Worm (Caenorhabditis elegans) whole organism, mixed stage, embryonic: ENCODE data around the gene cgef-1.

Experiments used
- bed-3 ChIP-seq: fragments of 200-800 bp; sonication (Bioruptor generic); optimal IDR thresholded peaks from 3 replicates; lab custom pipeline; 2018; ENCODE audit warnings: mild to moderate bottlenecking, missing genetic modification characterization, moderate library complexity, missing compliant biosample characterization
- blmp-1 ChIP-seq: fragments of 150-350 bp; optimal IDR thresholded peaks from 2 replicates; lab custom pipeline; 2014; ENCODE audit warnings: missing biosample characterization, missing genetic modification characterization
- ceh-43 ChIP-seq: fragments of 200-800 bp; sonication (Bioruptor generic); optimal IDR thresholded peaks from 2 replicates; lab custom pipeline; 2018; ENCODE audit warnings: mild to moderate bottlenecking, missing genetic modification characterization, moderate library complexity, missing compliant biosample characterization
- ceh-83 ChIP-seq: fragments of 200-800 bp; sonication (Bioruptor generic); optimal IDR thresholded peaks from 2 replicates; lab custom pipeline; 2018; ENCODE audit warnings: mild to moderate bottlenecking, missing genetic modification characterization, missing compliant biosample characterization
- drap-1 ChIP-seq: fragments of 200-800 bp; sonication (Bioruptor generic); optimal IDR thresholded peaks from 3 replicates; lab custom pipeline; 2018; ENCODE audit warnings: mild to moderate bottlenecking, missing genetic modification characterization, missing compliant biosample characterization
- elt-1 ChIP-seq: sonication (generic microtip); optimal IDR thresholded peaks from 2 replicates; lab custom pipeline; 2017; ENCODE audit warnings: missing genetic modification characterization, mild to moderate bottlenecking, missing compliant biosample characterization, antibody characterized with exemption, moderate library complexity, borderline replicate concordance; ENCODE audit not compliant: insufficient read depth
- elt-3 ChIP-seq: fragments of 150-350 bp; optimal IDR thresholded peaks from 2 replicates; lab custom pipeline; 2014; ENCODE audit warnings: missing biosample characterization, missing genetic modification characterization
- ham-2 ChIP-seq: fragments of 200-800 bp; sonication (Bioruptor generic); optimal IDR thresholded peaks from 2 replicates; lab custom pipeline; 2018; ENCODE audit warnings: mild to moderate bottlenecking, missing genetic modification characterization, missing compliant biosample characterization
- hlh-1 ChIP-seq: fragments of 150-350 bp; optimal IDR thresholded peaks from 2 replicates; lab custom pipeline; 2014; ENCODE audit warnings: missing biosample characterization, missing genetic modification reagents, missing genetic modification characterization
- lin-13 ChIP-seq: fragments of 150-350 bp; optimal IDR thresholded peaks from 2 replicates; lab custom pipeline; 2014; ENCODE audit warnings: missing biosample characterization, missing genetic modification characterization
- lin-32 ChIP-seq: fragments of 200-800 bp; sonication (Bioruptor generic); optimal IDR thresholded peaks from 2 replicates; lab custom pipeline; 2018; ENCODE audit warnings: mild to moderate bottlenecking, missing genetic modification characterization, missing compliant biosample characterization
- mab-5 ChIP-seq: fragments of 150-350 bp; optimal IDR thresholded peaks from 2 replicates; lab custom pipeline; 2014; ENCODE audit warnings: missing biosample characterization, missing genetic modification characterization
- mep-1 ChIP-seq: fragments of 150-350 bp; optimal IDR thresholded peaks from 2 replicates; lab custom pipeline; 2017; ENCODE audit warnings: missing biosample characterization, missing genetic modification reagents, missing genetic modification characterization, inconsistent platforms
- mls-2 ChIP-seq: sonication (generic microtip); optimal IDR thresholded peaks from 2 replicates; lab custom pipeline; 2016; ENCODE audit warnings: mild to moderate bottlenecking, missing genetic modification characterization, moderate library complexity, missing compliant biosample characterization
- nhr-12 ChIP-seq: fragments of 150-350 bp; optimal IDR thresholded peaks from 2 replicates; lab custom pipeline; 2014; ENCODE audit warnings: missing biosample characterization, missing genetic modification characterization
- nhr-2 ChIP-seq: fragments of 150-350 bp; optimal IDR thresholded peaks from 2 replicates; lab custom pipeline; 2014; ENCODE audit warnings: missing biosample characterization, missing genetic modification characterization
- nhr-237 ChIP-seq: fragments of 150-350 bp; optimal IDR thresholded peaks from 2 replicates; lab custom pipeline; 2014; ENCODE audit warnings: missing biosample characterization, missing genetic modification characterization
- nhr-28 ChIP-seq: fragments of 150-350 bp; optimal IDR thresholded peaks from 2 replicates; lab custom pipeline; 2014; ENCODE audit warnings: missing biosample characterization, missing genetic modification characterization
- nhr-76 ChIP-seq: sonication (generic microtip); optimal IDR thresholded peaks from 2 replicates; lab custom pipeline; 2017; ENCODE audit warnings: missing biosample characterization, missing genetic modification characterization
- pha-4 ChIP-seq: fragments of 150-350 bp; optimal IDR thresholded peaks from 2 replicates; lab custom pipeline; 2018; ENCODE audit warnings: missing biosample characterization, missing genetic modification reagents, missing genetic modification characterization
- snpc-4 ChIP-seq: fragments of 150-350 bp; optimal IDR thresholded peaks from 2 replicates; lab custom pipeline; 2014; ENCODE audit warnings: missing biosample characterization, missing genetic modification characterization
- unc-39 ChIP-seq: fragments of 150-350 bp; optimal IDR thresholded peaks from 2 replicates; lab custom pipeline; 2014; ENCODE audit warnings: missing biosample characterization, missing genetic modification characterization
- ztf-11 ChIP-seq: fragments of 150-350 bp; optimal IDR thresholded peaks from 2 replicates; lab custom pipeline; 2014; ENCODE audit warnings: missing biosample characterization, missing genetic modification characterization

The cgef-1 gene

DNA sequence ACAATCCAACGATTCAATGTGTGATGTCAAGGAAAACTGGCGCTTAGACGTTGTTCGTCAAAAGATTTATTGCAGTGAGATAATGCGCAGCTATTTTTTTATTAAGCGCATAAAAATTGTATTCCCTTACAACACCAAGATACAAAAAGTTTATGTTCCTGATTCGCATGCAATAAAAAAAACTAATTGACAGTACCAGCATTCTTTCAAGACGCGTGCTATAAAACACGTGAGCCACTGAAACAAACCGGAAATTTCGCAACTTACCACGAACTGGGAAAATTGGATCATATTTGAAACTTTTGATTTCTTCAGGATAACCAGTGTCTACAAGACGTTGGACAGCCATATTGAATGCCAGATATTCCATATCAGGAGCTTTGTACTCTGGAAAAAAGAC lies 65.6 kb downstream of the cgef-1 start:
- TF ChIP-seq nhr-76 (no peak), nhr-28 (tag; lab: Kevin White, UChicago) (no peak), nhr-12 (no peak), ham-2 (GFP tag; lab: Kevin White, UChicago) (no peak), pha-4 (tag; lab: Kevin White, UChicago) (no peak), ceh-43 (GFP tag; lab: Kevin White, UChicago) (no peak), nhr-237 (no peak), snpc-4 (tag; lab: Kevin White, UChicago) (no peak)
- TF ChIP-seq, all 35 proteins: peak for 0

- TF ChIP-seq pha-4 (tag; lab: Kevin White, UChicago) (no peak), nhr-76 (no peak)
Observed at ce11 chrX:2838619-2839018, 66.8 kb downstream of the cgef-1 start.

- TF ChIP-seq bed-3 (GFP tag; lab: Kevin White, UChicago): no peak
- no peak for TF ChIP-seq mab-5 (tag; lab: Kevin White, UChicago)
- no peak for TF ChIP-seq blmp-1 (tag; lab: Kevin White, UChicago)
- TF ChIP-seq ceh-83 (GFP tag; lab: Kevin White, UChicago): no peak
- no peak for TF ChIP-seq elt-1
- TF ChIP-seq lin-13 (tag; lab: Kevin White, UChicago): no peak
Observed at ce11 chrX:2840287-2840686, 68.4 kb downstream of the cgef-1 start, which contains the start of gene Y71H10B.1. Y71H10B.1 (minus strand) TSS chrX:2840292.

DNA sequence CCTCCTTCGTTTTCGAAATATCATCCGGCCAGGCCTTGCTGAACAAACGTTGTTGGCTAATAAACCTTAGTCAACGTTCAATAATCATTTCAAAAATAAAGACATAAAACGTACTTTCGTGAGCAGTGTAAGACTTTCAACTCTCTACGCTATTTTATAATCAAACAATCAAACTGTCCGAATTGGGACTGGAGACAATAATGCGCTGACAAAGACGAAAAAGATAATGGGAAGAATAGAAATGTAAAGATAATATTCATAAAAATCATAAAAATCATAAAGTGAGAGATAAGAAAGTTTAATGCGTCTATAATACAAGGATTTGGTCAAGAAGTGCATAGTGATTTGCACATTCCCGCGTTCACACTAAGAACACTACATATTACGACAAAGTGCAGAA lies 69.9 kb downstream of the cgef-1 start:
- TF ChIP-seq elt-1 (no peak), snpc-4 (tag; lab: Kevin White, UChicago) (no peak), hlh-1 (no peak), nhr-2 (no peak), nhr-28 (tag; lab: Kevin White, UChicago) (no peak), mep-1 (tag; lab: Kevin White, UChicago) (no peak), mls-2 (no peak), drap-1 (GFP tag; lab: Kevin White, UChicago) (no peak), lin-13 (tag; lab: Kevin White, UChicago) (no peak), bed-3 (GFP tag; lab: Kevin White, UChicago) (no peak), ham-2 (GFP tag; lab: Kevin White, UChicago) (no peak), elt-3 (tag; lab: Kevin White, UChicago) (no peak), lin-32 (GFP tag; lab: Kevin White, UChicago) (no peak), ztf-11 (tag; lab: Kevin White, UChicago) (no peak), nhr-237 (no peak), ceh-83 (GFP tag; lab: Kevin White, UChicago) (no peak), unc-39 (tag; lab: Kevin White, UChicago) (no peak), ceh-43 (GFP tag; lab: Kevin White, UChicago) (no peak)
- TF ChIP-seq, all 35 proteins: peak for 0

DNA sequence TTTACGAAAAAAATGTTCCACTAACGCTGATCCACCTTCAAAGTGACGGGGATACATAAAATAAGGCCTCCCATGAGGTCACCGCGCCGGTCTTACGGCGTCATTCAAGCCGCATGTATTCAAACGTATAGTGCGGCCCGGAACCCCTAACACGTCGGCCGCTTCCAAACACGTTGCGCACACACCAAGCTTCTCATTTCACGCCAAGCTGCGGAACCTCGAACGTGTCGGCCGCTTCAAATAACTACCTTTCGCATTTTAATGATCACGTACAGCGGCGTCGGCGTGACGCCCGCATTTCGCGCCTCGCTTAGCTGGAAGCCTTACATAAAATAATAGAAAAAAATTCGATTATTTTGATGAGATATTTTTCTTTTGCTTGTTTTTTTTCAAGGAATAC lies 71.7 kb downstream of the cgef-1 start:
- TF ChIP-seq ceh-83 (GFP tag; lab: Kevin White, UChicago): peak; percentile 48
- TF ChIP-seq nhr-237: no peak
- TF ChIP-seq elt-1: no peak
- TF ChIP-seq lin-13 (tag; lab: Kevin White, UChicago): no peak
